Comparison of ENCODE assay signal across 3 fruit fly cellular contexts in the genomic region with DNA sequence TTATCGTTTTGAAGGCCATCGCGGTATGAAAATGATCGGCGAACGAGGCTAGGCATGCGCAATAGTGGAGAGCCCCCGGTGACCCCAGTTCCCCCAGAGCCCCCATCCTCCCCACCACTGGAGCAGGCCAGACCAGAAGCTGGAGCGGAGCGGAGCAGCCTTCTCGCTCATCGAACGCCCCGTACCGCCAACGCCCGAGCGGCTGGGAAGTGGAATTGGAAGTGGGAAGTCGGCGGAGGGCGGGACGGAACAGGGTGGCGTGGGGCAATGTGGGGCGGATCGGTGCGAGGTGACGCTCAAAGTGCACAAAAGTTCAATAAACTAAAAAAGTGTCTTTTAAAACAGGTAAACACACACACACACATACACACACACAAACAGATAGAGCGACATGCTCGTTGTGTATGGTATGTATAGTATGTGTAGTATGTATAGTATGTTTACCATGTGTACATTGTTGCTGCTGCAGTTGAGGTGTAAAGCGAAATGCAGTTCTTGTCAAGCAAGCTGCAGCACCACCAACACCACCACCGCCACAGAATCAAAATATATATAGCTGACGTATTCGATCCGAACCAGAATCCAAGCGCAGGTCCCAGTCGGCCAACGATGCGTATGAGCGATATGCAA.
TF ChIP-seq lines count a peak whose summit lies in the region.

No protein-coding gene starts in this region.

- TF ChIP-seq CTCF in whole organism, embryonic (GFP tag; optimal IDR thresholded peaks at IDR 0.05; lab: Kevin White, UChicago), result no peak

TF ChIP-seq in whole organism, embryonic, 481 proteins besides CTCF, POLR2A, EP300 and RAD21:
- no peak for TF ChIP-seq da (GFP tag; optimal IDR thresholded peaks at IDR 0.05; lab: Kevin White, UChicago)
- peak; percentile 52; the same call in 1 of the 2 replicates for TF ChIP-seq crol (GFP tag; IDR thresholded peaks at IDR 0.05; lab: Robert Waterston, UW)
- TF ChIP-seq NC2α (GFP tag; optimal IDR thresholded peaks at IDR 0.05; lab: Kevin White, UChicago), result no peak
- no peak for TF ChIP-seq CG13624 (GFP tag; optimal IDR thresholded peaks at IDR 0.05; lab: Kevin White, UChicago)
- no peak for TF ChIP-seq CG4360 (GFP tag; IDR thresholded peaks at IDR 0.05; lab: Robert Waterston, UW)
- 0 out of 3 replicates have a peak, but pooled peaks have one; percentile 5 for TF ChIP-seq sr (GFP tag; IDR thresholded peaks at IDR 0.05; lab: Robert Waterston, UW)
- TF ChIP-seq lilli (GFP tag; optimal IDR thresholded peaks at IDR 0.05; lab: Kevin White, UChicago), result no peak
- no peak for TF ChIP-seq Gug (GFP tag; IDR thresholded peaks at IDR 0.05; lab: Robert Waterston, UW)
- no peak for TF ChIP-seq Lhr (GFP tag; optimal IDR thresholded peaks at IDR 0.05; lab: Kevin White, UChicago)
- TF ChIP-seq CG15696 (tag; optimal IDR thresholded peaks at IDR 0.05; lab: Kevin White, UChicago), result no peak
- no peak for TF ChIP-seq Six4 (GFP tag; optimal IDR thresholded peaks at IDR 0.05; lab: Kevin White, UChicago)
- TF ChIP-seq CG12744 (GFP tag; optimal IDR thresholded peaks at IDR 0.05; lab: Kevin White, UChicago), result no peak
- TF ChIP-seq Mes4 (GFP tag; optimal IDR thresholded peaks at IDR 0.05; lab: Kevin White, UChicago), result no peak
- TF ChIP-seq CG4404 (GFP tag; IDR thresholded peaks at IDR 0.05; lab: Robert Waterston, UW), result no peak
- no peak for TF ChIP-seq CG10147 (GFP tag; optimal IDR thresholded peaks at IDR 0.05; lab: Kevin White, UChicago)
- no peak for TF ChIP-seq CG14441 (GFP tag; IDR thresholded peaks at IDR 0.05; lab: Robert Waterston, UW)
- TF ChIP-seq knrl (GFP tag; IDR thresholded peaks at IDR 0.05; lab: Robert Waterston, UW; ENCODE audit: partially characterized antibody), result no peak

TF ChIP-seq in whole organism, prepupa, 60 proteins besides CTCF, POLR2A, EP300 and RAD21:
- no peak for TF ChIP-seq CG8119 (GFP tag; IDR thresholded peaks at IDR 0.05; lab: Robert Waterston, UW)
- peak; percentile 82 for TF ChIP-seq dsx (GFP tag; optimal IDR thresholded peaks at IDR 0.05; lab: Kevin White, UChicago; ENCODE audit: poor library complexity, severe bottlenecking)
- TF ChIP-seq vri (GFP tag; optimal IDR thresholded peaks at IDR 0.05; lab: Kevin White, UChicago), result no peak

TF ChIP-seq in whole organism, pupa, 21 proteins besides CTCF, POLR2A, EP300 and RAD21:
- TF ChIP-seq CG34367 (tag; optimal IDR thresholded peaks at IDR 0.05; lab: Kevin White, UChicago) (no peak), EcR (GFP tag; optimal IDR thresholded peaks at IDR 0.05; lab: Kevin White, UChicago) (peak; percentile 92), CG10348 (GFP tag; IDR thresholded peaks at IDR 0.05; lab: Robert Waterston, UW) (no peak), CG13204 (GFP tag; optimal IDR thresholded peaks at IDR 0.05; lab: Kevin White, UChicago) (peak; percentile 56), CG4496 (GFP tag; IDR thresholded peaks at IDR 0.05; lab: Robert Waterston, UW) (peak; percentile 8; the same call in 1 of the 3 replicates), Ets98B (GFP tag; IDR thresholded peaks at IDR 0.05; lab: Robert Waterston, UW) (no peak)
